Worm (Caenorhabditis elegans) whole organism, L4 larva: ENCODE data around the gene Y38H6C.24.

Source experiments
- F26F4.8 ChIP-seq: fragments of 200-800 bp; sonication (Bioruptor generic); conservative IDR thresholded peaks from 2 replicates; pipeline ENCODE4 v1.3.6; 2022; ENCODE audit warnings: missing genetic modification characterization, missing compliant biosample characterization
- F49E8.2 ChIP-seq: sonication (generic microtip); optimal IDR thresholded peaks from 2 replicates; lab custom pipeline; 2016; ENCODE audit warnings: missing compliant biosample characterization, mild to moderate bottlenecking, missing genetic modification characterization, borderline replicate concordance
- R02D3.7 ChIP-seq: fragments of 150-350 bp; sonication (generic microtip); optimal IDR thresholded peaks from 3 replicates; lab custom pipeline; 2014; ENCODE audit warnings: missing biosample characterization, missing genetic modification characterization
- Y105C5A.15 ChIP-seq: fragments of 200-800 bp; sonication (Bioruptor generic); IDR thresholded peaks from 2 replicates; pipeline ENCODE4 v1.3.6; 2022; ENCODE audit warnings: missing genetic modification characterization, missing compliant biosample characterization
- Y5F2A.4 ChIP-seq: fragments of 200-800 bp; sonication (Bioruptor generic); optimal IDR thresholded peaks from 2 replicates; lab custom pipeline; 2018; ENCODE audit warnings: mild to moderate bottlenecking, missing genetic modification characterization, missing compliant biosample characterization
- Y75B8A.6 ChIP-seq: fragments of 200-800 bp; sonication (Bioruptor generic); IDR thresholded peaks from 2 replicates; pipeline ENCODE4 v1.3.6; 2022; ENCODE audit warnings: missing genetic modification reagents, missing genetic modification characterization, missing compliant biosample characterization
- aha-1 ChIP-seq: fragments of 150-350 bp; peaks from one replicate; lab custom pipeline; 2014; ENCODE audit warnings: missing biosample characterization, missing genetic modification characterization
- aly-2 ChIP-seq: sonication (generic microtip); optimal IDR thresholded peaks from 2 replicates; lab custom pipeline; 2018; ENCODE audit warnings: missing biosample characterization, missing genetic modification characterization
- ceh-20 ChIP-seq: fragments of 200-800 bp; sonication (Bioruptor generic); IDR thresholded peaks from 2 replicates; pipeline ENCODE4 v1.3.6; 2022; ENCODE audit warnings: missing genetic modification reagents, missing genetic modification characterization, missing compliant biosample characterization
- ceh-32 ChIP-seq: sonication (generic microtip); optimal IDR thresholded peaks from 2 replicates; lab custom pipeline; 2016; ENCODE audit warnings: mild to moderate bottlenecking, missing genetic modification characterization, missing compliant biosample characterization; ENCODE audit not compliant: poor library complexity
- ceh-82 ChIP-seq: sonication (generic microtip); optimal IDR thresholded peaks from 2 replicates; lab custom pipeline; 2017; ENCODE audit warnings: missing biosample characterization, missing genetic modification characterization
- daf-16 ChIP-seq, 3 experiments: sonication (generic microtip); optimal IDR thresholded peaks; 2 replicates each; lab custom pipeline; 2016 to 2017; ENCODE audit warnings: missing genetic modification characterization in 3 of 3, missing genetic modification reagents in 3 of 3, mild to moderate bottlenecking in 2 of 3, missing compliant biosample characterization in 2 of 3, missing biosample characterization in 1 of 3, moderate library complexity in 1 of 3
- daf-8 ChIP-seq: fragments of 200-800 bp; sonication (Bioruptor generic); IDR thresholded peaks from 2 replicates; pipeline ENCODE4 v1.3.6; 2022; ENCODE audit warnings: missing genetic modification characterization, missing compliant biosample characterization
- dmd-6 ChIP-seq: fragments of 200-800 bp; sonication (Bioruptor generic); IDR thresholded peaks from 2 replicates; pipeline ENCODE4 v1.3.6; 2022; ENCODE audit warnings: missing genetic modification reagents, missing genetic modification characterization, missing compliant biosample characterization
- dmd-9 ChIP-seq: fragments of 200-800 bp; sonication (Bioruptor generic); IDR thresholded peaks from 2 replicates; pipeline ENCODE4 v1.3.6; 2022; ENCODE audit warnings: missing genetic modification reagents, missing genetic modification characterization, missing compliant biosample characterization
- egl-27 ChIP-seq: sonication (generic microtip); optimal IDR thresholded peaks from 3 replicates; lab custom pipeline; 2017; ENCODE audit warnings: missing biosample characterization, missing genetic modification reagents, missing genetic modification characterization
- fkh-10 ChIP-seq: fragments of 150-350 bp; optimal IDR thresholded peaks from 2 replicates; lab custom pipeline; 2014; ENCODE audit warnings: missing biosample characterization, missing genetic modification reagents, missing genetic modification characterization
- hlh-11 ChIP-seq: fragments of 200-800 bp; sonication (Bioruptor generic); optimal IDR thresholded peaks from 2 replicates; lab custom pipeline; 2018; ENCODE audit warnings: mild to moderate bottlenecking, missing genetic modification characterization, missing compliant biosample characterization
- lim-7 ChIP-seq: fragments of 200-800 bp; sonication (Bioruptor generic); IDR thresholded peaks from 2 replicates; pipeline ENCODE4 v1.3.6; 2022; ENCODE audit warnings: missing genetic modification characterization, missing compliant biosample characterization
- lin-38 ChIP-seq: fragments of 200-800 bp; sonication (Bioruptor generic); IDR thresholded peaks from 2 replicates; pipeline ENCODE4 v1.3.6; 2022; ENCODE audit warnings: missing genetic modification reagents, missing genetic modification characterization, missing compliant biosample characterization
- lin-39 ChIP-seq: fragments of 150-350 bp; optimal IDR thresholded peaks from 2 replicates; lab custom pipeline; 2014; ENCODE audit warnings: missing biosample characterization, missing genetic modification reagents, missing genetic modification characterization
- mdt-29 ChIP-seq: fragments of 200-800 bp; sonication (Bioruptor generic); IDR thresholded peaks from 2 replicates; pipeline ENCODE4 v1.3.6; 2022; ENCODE audit warnings: missing genetic modification reagents, missing genetic modification characterization, missing compliant biosample characterization
- mep-1 ChIP-seq: fragments of 150-350 bp; sonication (generic microtip); optimal IDR thresholded peaks from 3 replicates; lab custom pipeline; 2014; ENCODE audit warnings: missing biosample characterization, missing genetic modification characterization
- mes-2 ChIP-seq: sonication (generic microtip); optimal IDR thresholded peaks from 2 replicates; lab custom pipeline; 2016; ENCODE audit warnings: missing genotype, mild to moderate bottlenecking, missing genetic modification characterization, missing compliant biosample characterization; ENCODE audit not compliant: poor library complexity, severe bottlenecking
- mxl-2 ChIP-seq: fragments of 200-800 bp; sonication (Bioruptor generic); conservative IDR thresholded peaks from 2 replicates; pipeline ENCODE4 v1.3.6; 2022; ENCODE audit warnings: missing genetic modification reagents, missing genetic modification characterization, missing compliant biosample characterization
- mxl-3 ChIP-seq: fragments of 200-800 bp; sonication (Bioruptor generic); optimal IDR thresholded peaks from 2 replicates; lab custom pipeline; 2018; ENCODE audit warnings: mild to moderate bottlenecking, missing genetic modification characterization, missing compliant biosample characterization
- nhr-10 ChIP-seq: fragments of 150-350 bp; optimal IDR thresholded peaks from 2 replicates; lab custom pipeline; 2014; ENCODE audit warnings: missing biosample characterization, missing genetic modification characterization
- nhr-11 ChIP-seq: fragments of 150-350 bp; optimal IDR thresholded peaks from 2 replicates; lab custom pipeline; 2014; ENCODE audit warnings: missing biosample characterization, missing genetic modification characterization
- nhr-28 ChIP-seq: fragments of 150-350 bp; optimal IDR thresholded peaks from 2 replicates; lab custom pipeline; 2014; ENCODE audit warnings: missing biosample characterization, missing genetic modification characterization
- nhr-41 ChIP-seq: fragments of 200-800 bp; sonication (Bioruptor generic); IDR thresholded peaks from 2 replicates; pipeline ENCODE4 v1.3.6; 2022; ENCODE audit warnings: missing genetic modification reagents, missing genetic modification characterization, missing compliant biosample characterization
- nhr-42 ChIP-seq: fragments of 200-800 bp; sonication (Bioruptor generic); IDR thresholded peaks from 2 replicates; pipeline ENCODE4 v1.3.6; 2022; ENCODE audit warnings: missing genetic modification characterization, missing compliant biosample characterization
- nhr-6 ChIP-seq: fragments of 150-350 bp; optimal IDR thresholded peaks from 2 replicates; lab custom pipeline; 2014; ENCODE audit warnings: missing biosample characterization, missing genetic modification characterization
- nhr-77 ChIP-seq: fragments of 150-350 bp; optimal IDR thresholded peaks from 2 replicates; lab custom pipeline; 2014; ENCODE audit warnings: missing biosample characterization, missing genetic modification characterization
- saeg-2 ChIP-seq: fragments of 200-800 bp; sonication (Bioruptor generic); IDR thresholded peaks from 2 replicates; pipeline ENCODE4 v1.3.6; 2022; ENCODE audit warnings: missing genetic modification reagents, missing genetic modification characterization, missing compliant biosample characterization
- skn-1 ChIP-seq: fragments of 150-350 bp; optimal IDR thresholded peaks from 2 replicates; lab custom pipeline; 2014; ENCODE audit warnings: missing biosample characterization, missing genetic modification characterization
- snpc-1.2 ChIP-seq: fragments of 200-800 bp; sonication (Bioruptor generic); IDR thresholded peaks from 2 replicates; pipeline ENCODE4 v1.3.6; 2022; ENCODE audit warnings: missing genetic modification reagents, missing genetic modification characterization, missing compliant biosample characterization
- snpc-4 ChIP-seq: fragments of 150-350 bp; optimal IDR thresholded peaks from 2 replicates; lab custom pipeline; 2014; ENCODE audit warnings: missing biosample characterization, missing genetic modification characterization
- tra-1 ChIP-seq: fragments of 200-800 bp; sonication (Bioruptor generic); IDR thresholded peaks from 2 replicates; pipeline ENCODE4 v1.3.6; 2022; ENCODE audit warnings: missing genetic modification reagents, missing genetic modification characterization, missing compliant biosample characterization
- vab-7 ChIP-seq: fragments of 200-800 bp; sonication (Bioruptor generic); IDR thresholded peaks from 2 replicates; pipeline ENCODE4 v1.3.6; 2022; ENCODE audit warnings: missing genetic modification reagents, missing genetic modification characterization, missing compliant biosample characterization
- zag-1 ChIP-seq: fragments of 150-350 bp; optimal IDR thresholded peaks from 2 replicates; lab custom pipeline; 2014; ENCODE audit warnings: missing biosample characterization, missing genetic modification characterization
- zfp-2 ChIP-seq: sonication (generic microtip); optimal IDR thresholded peaks from 2 replicates; lab custom pipeline; 2016; ENCODE audit warnings: mild to moderate bottlenecking, missing genetic modification characterization, missing compliant biosample characterization
- zfp-3 ChIP-seq: fragments of 200-800 bp; sonication (Bioruptor generic); conservative IDR thresholded peaks from 2 replicates; pipeline ENCODE4 v1.3.6; 2022; ENCODE audit warnings: missing genetic modification reagents, missing genetic modification characterization, missing compliant biosample characterization
- ztf-7 ChIP-seq: fragments of 150-350 bp; optimal IDR thresholded peaks from 2 replicates; lab custom pipeline; 2014; ENCODE audit warnings: missing biosample characterization, missing genetic modification characterization

Gene Y38H6C.24

DNA sequence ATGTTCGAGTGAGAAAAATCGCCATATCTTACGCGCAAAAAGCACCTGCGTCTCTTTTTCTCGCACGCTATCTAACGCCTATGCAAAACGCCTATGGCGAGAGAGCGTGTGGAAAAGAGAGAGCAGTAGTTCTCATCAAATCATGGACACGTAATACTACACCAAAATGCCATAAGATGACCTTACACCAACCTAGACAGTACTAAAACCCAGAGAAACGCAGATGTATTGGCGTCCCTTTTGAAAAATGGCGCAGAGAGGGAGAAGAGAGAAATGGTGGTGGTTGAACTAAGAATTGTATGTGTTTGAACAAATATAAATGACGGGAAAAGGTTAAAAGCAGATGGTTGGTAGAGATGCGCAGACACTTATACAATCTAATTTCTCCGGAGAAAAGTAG is 12.8 kb downstream of the Y38H6C.24 start, which contains the start of gene Y38H6C.16:
Gene Y38H6C.16, minus strand, starts transcription at position 293 of the 400 bp plus-strand sequence.
- TF ChIP-seq Y5F2A.4 (no peak), nhr-42 (GFP tag; lab: Robert Waterston, UW) (no peak), lin-39 (tag; lab: Kevin White, UChicago) (no peak), lin-38 (GFP tag; lab: Robert Waterston, UW) (no peak), zfp-2 (no peak), nhr-28 (tag; lab: Kevin White, UChicago) (no peak), zfp-3 (no peak), F26F4.8 (no peak), ceh-32 (no peak), saeg-2 (no peak), nhr-11 (tag; lab: Kevin White, UChicago) (no peak), nhr-6 (tag; lab: Kevin White, UChicago) (no peak), mxl-3 (GFP tag; lab: Kevin White, UChicago) (no peak), skn-1 (tag; lab: Kevin White, UChicago) (no peak), mxl-2 (GFP tag; lab: Robert Waterston, UW) (no peak), egl-27 (tag; lab: Kevin White, UChicago) (no peak), tra-1 (no peak)

ce11 chrV:20544092-20544491 is 17.9 kb downstream of the Y38H6C.24 start, which contains the start of gene slc-36.3:
Gene slc-36.3 (minus strand): TSS chrV:20544192.
- TF ChIP-seq zag-1, result no peak
- no peak for TF ChIP-seq daf-8
- no peak for TF ChIP-seq vab-7 (GFP tag; lab: Robert Waterston, UW)
- TF ChIP-seq ceh-20 (GFP tag; lab: Robert Waterston, UW), result no peak
- TF ChIP-seq nhr-10 (tag; lab: Kevin White, UChicago), result no peak
- TF ChIP-seq skn-1 (tag; lab: Kevin White, UChicago), result no peak
- no peak for TF ChIP-seq Y75B8A.6
- TF ChIP-seq mxl-2 (GFP tag; lab: Robert Waterston, UW), result no peak
- no peak for TF ChIP-seq Y105C5A.15
- TF ChIP-seq mep-1 (tag; lab: Kevin White, UChicago), result no peak
- no peak for TF ChIP-seq F49E8.2 (tag; lab: Kevin White, UChicago)
- TF ChIP-seq aha-1 (tag; lab: Kevin White, UChicago), result no peak
- TF ChIP-seq, all 104 proteins: peak for 0

DNA sequence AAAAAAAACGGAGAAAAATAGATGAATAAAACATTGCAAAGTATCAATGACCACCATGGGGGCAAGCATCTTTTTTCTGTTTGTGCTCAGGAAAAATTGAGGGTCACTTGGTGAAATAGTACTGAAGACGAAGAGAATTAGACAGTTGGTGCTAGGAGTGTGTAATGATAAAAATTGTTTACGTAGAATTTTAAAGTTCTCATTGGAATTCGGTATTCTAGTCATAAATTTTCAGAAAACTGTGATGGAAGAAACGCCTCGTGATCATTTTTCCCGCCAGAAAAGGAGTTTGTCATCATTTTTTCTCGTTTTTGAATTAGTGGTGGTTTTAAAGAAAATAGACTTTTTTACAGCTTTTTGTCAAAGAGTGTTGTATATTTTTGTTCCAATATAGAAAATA is 18.4 kb downstream of the Y38H6C.24 start:
- TF ChIP-seq mes-2 (tag; lab: Kevin White, UChicago) (no peak), R02D3.7 (tag; lab: Kevin White, UChicago) (no peak), F26F4.8 (no peak), dmd-6 (no peak), fkh-10 (no peak), mdt-29 (no peak), snpc-4 (tag; lab: Kevin White, UChicago) (no peak), egl-27 (tag; lab: Kevin White, UChicago) (no peak), ztf-7 (tag; lab: Kevin White, UChicago) (no peak), dmd-9 (GFP tag; lab: Robert Waterston, UW) (no peak), ceh-82 (no peak), nhr-41 (GFP tag; lab: Robert Waterston, UW) (no peak), snpc-1.2 (GFP tag; lab: Robert Waterston, UW) (no peak), daf-16 (GFP tag; optimal IDR thresholded peaks at IDR 0.05; lab: Kevin White, UChicago) (no peak), daf-16 (tag; optimal IDR thresholded peaks at IDR 0.05; lab: Kevin White, UChicago) (peak; percentile 84), aly-2 (tag; lab: Kevin White, UChicago) (no peak), hlh-11 (no peak), nhr-28 (tag; lab: Kevin White, UChicago) (peak; percentile 56), nhr-77 (tag; lab: Kevin White, UChicago) (peak; percentile 23), lim-7 (GFP tag; lab: Robert Waterston, UW) (no peak)
